Fruit fly (Drosophila melanogaster) whole organism, embryonic: ENCODE measurements around the gene Rab6.
A peak's percentile ranks its signal among the peaks of the same experiment; 100 is the strongest.

Experiments
- Adf1 ChIP-seq: fragments of 200-800 bp; sonication (Bioruptor generic); IDR thresholded peaks from 2 replicates; pipeline ENCODE4 v1.3.6; 2022; ENCODE audit warnings: missing biosample characterization, missing genetic modification characterization
- Bteb2 ChIP-seq: fragments of 200-800 bp; sonication (Bioruptor generic); optimal IDR thresholded peaks from 2 replicates; lab custom pipeline; 2016; ENCODE audit warnings: missing biosample characterization, missing genetic modification characterization
- C15 ChIP-seq: fragments of 200-800 bp; sonication (Bioruptor generic); IDR thresholded peaks from 3 replicates; pipeline ENCODE4 v1.3.6; 2022; ENCODE audit warnings: missing biosample characterization, missing genetic modification characterization
- CG10209 ChIP-seq: fragments of 200-800 bp; sonication (Bioruptor generic); optimal IDR thresholded peaks from 3 replicates; lab custom pipeline; 2017; ENCODE audit warnings: missing biosample characterization, mild to moderate bottlenecking, missing genetic modification characterization, missing genetic modification reagents
- CG11504 ChIP-seq: fragments of 200-800 bp; sonication (Bioruptor generic); optimal IDR thresholded peaks from 3 replicates; lab custom pipeline; 2019; ENCODE audit warnings: missing biosample characterization, mild to moderate bottlenecking, missing genetic modification characterization, moderate library complexity
- CG12744 ChIP-seq: fragments of 200-800 bp; sonication (Bioruptor generic); optimal IDR thresholded peaks from 2 replicates; lab custom pipeline; 2016; ENCODE audit warnings: missing biosample characterization, missing genetic modification characterization
- CG14441 ChIP-seq: fragments of 200-800 bp; sonication (Bioruptor generic); IDR thresholded peaks from 2 replicates; pipeline ENCODE4 v1.3.6; 2022; ENCODE audit warnings: missing biosample characterization, missing genetic modification characterization
- CG14860 ChIP-seq: fragments of 200-800 bp; sonication (Bioruptor generic); IDR thresholded peaks from 3 replicates; pipeline ENCODE4 v1.3.6; 2022; ENCODE audit warnings: missing biosample characterization, missing genetic modification characterization; ENCODE audit not compliant: partially characterized antibody
- CG14965 ChIP-seq: fragments of 200-800 bp; sonication (Bioruptor generic); optimal IDR thresholded peaks from 2 replicates; lab custom pipeline; 2016; ENCODE audit warnings: missing biosample characterization, missing genetic modification characterization, borderline replicate concordance
- CG17361 ChIP-seq: fragments of 200-800 bp; sonication (Bioruptor generic); IDR thresholded peaks from 3 replicates; pipeline ENCODE4 v1.3.6; 2022; ENCODE audit warnings: missing biosample characterization, missing genetic modification characterization
- CG2712 ChIP-seq: fragments of 200-800 bp; optimal IDR thresholded peaks from 3 replicates; lab custom pipeline; 2019; ENCODE audit warnings: missing biosample characterization, mild to moderate bottlenecking, missing genetic modification characterization, moderate library complexity
- CG31388 ChIP-seq: fragments of 200-800 bp; sonication (Bioruptor generic); optimal IDR thresholded peaks from 2 replicates; lab custom pipeline; 2016; ENCODE audit warnings: missing biosample characterization, missing genetic modification characterization
- CG4328 ChIP-seq: fragments of 200-800 bp; sonication (Bioruptor generic); optimal IDR thresholded peaks from 3 replicates; lab custom pipeline; 2017; ENCODE audit warnings: missing biosample characterization, missing genetic modification reagents, missing genetic modification characterization
- CG6854 ChIP-seq: fragments of 200-800 bp; sonication (Bioruptor generic); optimal IDR thresholded peaks from 3 replicates; lab custom pipeline; 2017; ENCODE audit warnings: missing biosample characterization, mild to moderate bottlenecking, missing genetic modification characterization
- CG7839 ChIP-seq: fragments of 200-800 bp; sonication (Bioruptor generic); optimal IDR thresholded peaks from 3 replicates; lab custom pipeline; 2018; ENCODE audit warnings: missing biosample characterization, mild to moderate bottlenecking, missing genetic modification characterization, moderate library complexity
- CG8944 ChIP-seq: fragments of 200-800 bp; sonication (Bioruptor generic); optimal IDR thresholded peaks from 3 replicates; lab custom pipeline; 2016; ENCODE audit warnings: missing biosample characterization, missing genetic modification characterization
- CG9876 ChIP-seq: fragments of 200-800 bp; sonication (Bioruptor generic); optimal IDR thresholded peaks from 2 replicates; lab custom pipeline; 2016; ENCODE audit warnings: missing biosample characterization, missing genetic modification characterization
- D19A ChIP-seq: fragments of 200-800 bp; optimal IDR thresholded peaks from 3 replicates; lab custom pipeline; 2019; ENCODE audit warnings: missing biosample characterization, mild to moderate bottlenecking, missing genetic modification characterization, moderate library complexity
- Dbx ChIP-seq: fragments of 200-800 bp; sonication (Bioruptor generic); IDR thresholded peaks from 3 replicates; pipeline ENCODE4 v1.3.6; 2022; ENCODE audit warnings: missing biosample characterization, missing genetic modification characterization
- Dref ChIP-seq: fragments of 200-800 bp; sonication (Bioruptor generic); IDR thresholded peaks from 2 replicates; pipeline ENCODE4 v1.3.6; 2022; ENCODE audit warnings: missing biosample characterization, missing genetic modification characterization
- Elba2 ChIP-seq: fragments of 200-800 bp; sonication (Bioruptor generic); optimal IDR thresholded peaks from 3 replicates; lab custom pipeline; 2016; ENCODE audit warnings: missing biosample characterization, missing genetic modification characterization
- Fer2 ChIP-seq: fragments of 200-800 bp; sonication (Bioruptor generic); optimal IDR thresholded peaks from 2 replicates; lab custom pipeline; 2018; ENCODE audit warnings: missing biosample characterization, mild to moderate bottlenecking, missing genetic modification characterization, moderate library complexity
- Gug ChIP-seq: fragments of 200-800 bp; sonication (Bioruptor generic); IDR thresholded peaks from 4 replicates; pipeline ENCODE4 v1.3.6; 2022; ENCODE audit warnings: missing biosample characterization, missing genetic modification characterization
- Hey ChIP-seq: fragments of 200-800 bp; sonication (Bioruptor generic); optimal IDR thresholded peaks from 3 replicates; lab custom pipeline; 2018; ENCODE audit warnings: missing biosample characterization, mild to moderate bottlenecking, missing genetic modification characterization
- HmgZ ChIP-seq: fragments of 200-800 bp; sonication (Bioruptor generic); optimal IDR thresholded peaks from 2 replicates; lab custom pipeline; 2018; ENCODE audit warnings: missing biosample characterization, mild to moderate bottlenecking, missing genetic modification characterization
- Hr3 ChIP-seq: fragments of 200-800 bp; sonication (Bioruptor generic); optimal IDR thresholded peaks from 3 replicates; lab custom pipeline; 2016; ENCODE audit warnings: missing biosample characterization, missing genetic modification characterization
- Jarid2 ChIP-seq: fragments of 200-800 bp; sonication (Bioruptor generic); optimal IDR thresholded peaks from 3 replicates; lab custom pipeline; 2017; ENCODE audit warnings: mild to moderate bottlenecking, missing biosample characterization, missing genetic modification reagents, missing genetic modification characterization
- Trl ChIP-seq, 3 experiments: fragments of >200 bp in 2 of 3; fragments of 200-800 bp in 1 of 3; sonication (Bioruptor generic) in 1 of 3; optimal IDR thresholded peaks; 2 replicates in 1 of 3; 3 replicates in 2 of 3; lab custom pipeline; 2016 to 2017; ENCODE audit warnings: missing biosample characterization in 1 of 3, missing genetic modification characterization in 1 of 3
- Xbp1 ChIP-seq: fragments of 200-800 bp; sonication (Bioruptor generic); optimal IDR thresholded peaks from 3 replicates; lab custom pipeline; 2016; ENCODE audit warnings: missing biosample characterization, mild to moderate bottlenecking, missing genetic modification characterization
- ara ChIP-seq: fragments of 200-800 bp; sonication (Bioruptor generic); IDR thresholded peaks from 2 replicates; pipeline ENCODE4 v1.3.6; 2022; ENCODE audit warnings: missing biosample characterization, missing genetic modification characterization
- ash1 ChIP-seq: fragments of 200-800 bp; sonication (Bioruptor generic); optimal IDR thresholded peaks from 2 replicates; lab custom pipeline; 2018; ENCODE audit warnings: missing biosample characterization, mild to moderate bottlenecking, missing genetic modification characterization
- ato ChIP-seq: fragments of 200-800 bp; sonication (Bioruptor generic); IDR thresholded peaks from 2 replicates; pipeline ENCODE4 v1.3.6; 2022; ENCODE audit warnings: missing biosample characterization, missing genetic modification characterization; ENCODE audit not compliant: partially characterized antibody
- cg ChIP-seq: fragments of 200-800 bp; sonication (Bioruptor generic); optimal IDR thresholded peaks from 3 replicates; lab custom pipeline; 2019; ENCODE audit warnings: missing biosample characterization, mild to moderate bottlenecking, missing genetic modification characterization, moderate library complexity
- ci ChIP-seq: fragments of 200-800 bp; sonication (Bioruptor generic); IDR thresholded peaks from 3 replicates; pipeline ENCODE4 v1.3.6; 2022; ENCODE audit warnings: missing biosample characterization, missing genetic modification characterization
- da ChIP-seq: fragments of 200-800 bp; sonication (Bioruptor generic); optimal IDR thresholded peaks from 2 replicates; lab custom pipeline; 2016; ENCODE audit warnings: missing biosample characterization, missing genetic modification characterization
- dimm ChIP-seq: fragments of 200-800 bp; sonication (Bioruptor generic); IDR thresholded peaks from 2 replicates; pipeline ENCODE4 v1.3.6; 2022; ENCODE audit warnings: missing biosample characterization, missing genetic modification characterization
- ewg ChIP-seq: fragments of 200-800 bp; sonication (Bioruptor generic); optimal IDR thresholded peaks from 3 replicates; lab custom pipeline; 2017; ENCODE audit warnings: mild to moderate bottlenecking, missing biosample characterization, missing genetic modification reagents, missing genetic modification characterization
- grau ChIP-seq: fragments of 200-800 bp; optimal IDR thresholded peaks from 3 replicates; lab custom pipeline; 2019; ENCODE audit warnings: missing biosample characterization, mild to moderate bottlenecking, missing genetic modification characterization, moderate library complexity
- jing ChIP-seq: fragments of 200-800 bp; sonication (Bioruptor generic); optimal IDR thresholded peaks from 2 replicates; lab custom pipeline; 2018; ENCODE audit warnings: missing biosample characterization, mild to moderate bottlenecking, missing genetic modification characterization
- kni ChIP-seq: fragments of 200-800 bp; sonication (Bioruptor generic); optimal IDR thresholded peaks from 3 replicates; lab custom pipeline; 2017; ENCODE audit warnings: mild to moderate bottlenecking, missing biosample characterization, missing genetic modification reagents, missing genetic modification characterization
- mam ChIP-seq: fragments of 200-800 bp; sonication (Bioruptor generic); optimal IDR thresholded peaks from 3 replicates; lab custom pipeline; 2016; ENCODE audit warnings: missing biosample characterization, missing genetic modification characterization
- odd ChIP-seq: fragments of 200-800 bp; sonication (Bioruptor generic); optimal IDR thresholded peaks from 2 replicates; lab custom pipeline; 2017; ENCODE audit warnings: missing biosample characterization, mild to moderate bottlenecking, missing genetic modification characterization
- onecut ChIP-seq: fragments of 200-800 bp; sonication (Bioruptor generic); IDR thresholded peaks from 2 replicates; pipeline ENCODE4 v1.3.6; 2022; ENCODE audit warnings: missing biosample characterization, missing genetic modification characterization
- pum ChIP-seq: fragments of 200-800 bp; sonication (Bioruptor generic); optimal IDR thresholded peaks from 2 replicates; lab custom pipeline; 2016; ENCODE audit warnings: missing biosample characterization, missing genetic modification characterization
- sc ChIP-seq, 3 experiments: fragments of >200 bp in 2 of 3; fragments of 200-800 bp in 1 of 3; sonication (Bioruptor generic) in 1 of 3; optimal IDR thresholded peaks; 2 replicates in 2 of 3; 3 replicates in 1 of 3; lab custom pipeline; 2017; ENCODE audit warnings: mild to moderate bottlenecking in 1 of 3, missing biosample characterization in 1 of 3, missing genetic modification characterization in 1 of 3, missing genetic modification reagents in 1 of 3
- slbo ChIP-seq: fragments of 200-800 bp; sonication (Bioruptor generic); IDR thresholded peaks from 2 replicates; pipeline ENCODE4 v1.3.6; 2022; ENCODE audit warnings: missing biosample characterization, missing genetic modification characterization
- slou ChIP-seq: fragments of 200-800 bp; sonication (Bioruptor generic); optimal IDR thresholded peaks from 3 replicates; lab custom pipeline; 2016; ENCODE audit warnings: missing biosample characterization, missing genetic modification characterization
- vvl ChIP-seq: fragments of 200-800 bp; sonication (Bioruptor generic); IDR thresholded peaks from 2 replicates; pipeline ENCODE4 v1.3.6; 2022; ENCODE audit warnings: missing biosample characterization, missing genetic modification characterization
- zen2 ChIP-seq: fragments of 200-800 bp; sonication (Bioruptor generic); IDR thresholded peaks from 3 replicates; pipeline ENCODE4 v1.3.6; 2022; ENCODE audit warnings: missing biosample characterization, missing genetic modification characterization; ENCODE audit not compliant: partially characterized antibody

The Rab6 gene

dm6 chr2L:12096396-12096813 lies 12.5 kb downstream of the Rab6 start, which contains the start of the genes CG6712 and Mt2 (continued):
- TF ChIP-seq zen2 (GFP tag; lab: Robert Waterston, UW) (no peak), CG31388 (no peak)

dm6 chr2L:12093652-12094051 lies 15.3 kb downstream of the Rab6 start:
- TF ChIP-seq ash1 (GFP tag; lab: Kevin White, UChicago) (no peak), da (GFP tag; lab: Kevin White, UChicago) (no peak), Fer2 (no peak), CG11504 (tag; lab: Kevin White, UChicago) (no peak), Dref (GFP tag; lab: Robert Waterston, UW) (peak; percentile 43), onecut (GFP tag; lab: Robert Waterston, UW) (no peak), CG4328 (GFP tag; lab: Kevin White, UChicago) (no peak), C15 (no peak), jing (GFP tag; lab: Kevin White, UChicago) (no peak), Hey (tag; lab: Kevin White, UChicago) (no peak), kni (no peak), CG17361 (GFP tag; lab: Robert Waterston, UW) (no peak), Jarid2 (GFP tag; lab: Kevin White, UChicago) (peak; percentile 24), CG2712 (tag; lab: Kevin White, UChicago) (peak; percentile 48), mam (no peak), Xbp1 (GFP tag; lab: Kevin White, UChicago) (no peak), CG6854 (no peak), CG9876 (GFP tag; lab: Kevin White, UChicago) (no peak), Trl (optimal IDR thresholded peaks at IDR 0.05; lab: Kevin White, UChicago) (no peak), Trl (GFP tag; optimal IDR thresholded peaks at IDR 0.05; lab: Kevin White, UChicago) (no peak), Gug (GFP tag; lab: Robert Waterston, UW) (no peak), CG14965 (GFP tag; lab: Kevin White, UChicago) (no peak), sc (optimal IDR thresholded peaks at IDR 0.05; lab: Kevin White, UChicago) (no peak), sc (GFP tag; optimal IDR thresholded peaks at IDR 0.05; lab: Kevin White, UChicago) (no peak), CG12744 (GFP tag; lab: Kevin White, UChicago) (no peak), D19A (tag; lab: Kevin White, UChicago) (no peak), CG10209 (GFP tag; lab: Kevin White, UChicago) (no peak), slbo (GFP tag; lab: Robert Waterston, UW) (no peak), ara (GFP tag; lab: Robert Waterston, UW) (no peak), vvl (GFP tag; lab: Robert Waterston, UW) (no peak), odd (GFP tag; lab: Kevin White, UChicago) (no peak), slou (no peak), Bteb2 (GFP tag; lab: Kevin White, UChicago) (no peak), grau (tag; lab: Kevin White, UChicago) (no peak), CG14441 (GFP tag; lab: Robert Waterston, UW) (no peak), Adf1 (GFP tag; lab: Robert Waterston, UW) (no peak), CG14860 (GFP tag; lab: Robert Waterston, UW) (no peak), HmgZ (tag; lab: Kevin White, UChicago) (peak; percentile 69), CG7839 (tag; lab: Kevin White, UChicago) (no peak), dimm (GFP tag; lab: Robert Waterston, UW) (no peak), ato (GFP tag; lab: Robert Waterston, UW) (no peak), cg (GFP tag; lab: Kevin White, UChicago) (no peak), Hr3 (GFP tag; lab: Kevin White, UChicago) (no peak), Dbx (no peak), ci (peak; percentile 43; the same call in 1 of the 3 replicates), Elba2 (GFP tag; lab: Kevin White, UChicago) (no peak), CG8944 (GFP tag; lab: Kevin White, UChicago) (no peak), pum (no peak), ewg (GFP tag; lab: Kevin White, UChicago) (no peak)
